Fruit fly (Drosophila melanogaster): ENCODE data around the gene CG9518.
A peak's percentile ranks its signal among the peaks of the same experiment; 100 is the strongest.

The CG9518 gene

DNA sequence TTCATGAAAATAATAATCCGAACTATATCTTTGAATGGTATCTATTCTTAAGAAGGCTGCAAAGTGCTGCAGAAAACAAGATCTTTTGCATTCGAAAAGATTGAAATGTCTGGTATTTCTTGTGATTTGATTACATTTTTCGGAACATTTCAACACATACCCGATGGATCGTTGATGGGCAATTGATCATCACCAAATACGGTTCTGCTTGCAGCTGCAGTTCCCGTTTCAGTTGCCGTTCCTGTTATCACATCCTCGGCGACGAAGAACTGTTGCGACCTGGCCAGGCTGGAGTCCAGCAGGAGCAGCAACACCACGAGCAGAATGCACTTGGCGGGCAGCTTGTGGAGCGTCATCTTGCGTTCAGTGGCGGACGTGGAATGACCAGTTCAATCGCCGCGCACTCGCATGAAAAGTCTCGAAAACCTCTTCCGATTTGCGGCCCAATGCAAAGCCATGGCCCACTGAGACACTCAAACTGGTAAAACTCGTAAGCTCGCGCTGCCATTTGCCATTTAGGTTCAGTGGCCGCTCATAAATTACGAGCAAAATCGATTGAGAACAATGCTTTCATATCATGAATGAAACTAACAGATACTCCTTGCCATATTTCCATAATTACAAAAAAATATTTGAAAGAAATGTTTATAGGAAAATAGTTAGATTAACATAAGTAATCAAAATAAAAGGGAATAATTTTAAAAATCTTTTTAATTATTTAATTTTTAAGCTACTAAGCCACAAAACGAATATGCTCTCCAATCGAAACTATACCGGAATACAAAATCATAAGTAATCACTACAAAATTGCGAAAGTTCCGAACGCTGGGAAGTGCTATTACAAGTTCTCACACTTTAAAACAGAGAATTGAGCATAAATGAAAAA is 39.7 kb upstream of the CG9518 start, which contains the start of gene CG14406 (continued):
- TF ChIP-seq CG6854 (GFP tag; optimal IDR thresholded peaks at IDR 0.05) (no peak), CG10631 (GFP tag; optimal IDR thresholded peaks at IDR 0.05) (no peak), topi (GFP tag; optimal IDR thresholded peaks at IDR 0.05) (peak; percentile 32), Gug (GFP tag; IDR thresholded peaks at IDR 0.05) (0 out of 2 replicates have a peak, but pooled peaks have one; percentile 10), Lpt (GFP tag; optimal IDR thresholded peaks at IDR 0.05) (no peak), CG8319 (GFP tag; optimal IDR thresholded peaks at IDR 0.05) (no peak), Ets96B (tag; optimal IDR thresholded peaks at IDR 0.05) (peak; percentile 5), fkh (GFP tag; optimal IDR thresholded peaks at IDR 0.05) (no peak), Hr39 (GFP tag; optimal IDR thresholded peaks at IDR 0.05) (no peak), CG10669 (GFP tag; optimal IDR thresholded peaks at IDR 0.05) (peak; percentile 28), Hr4 (GFP tag; optimal IDR thresholded peaks at IDR 0.05) (no peak), cyc (GFP tag; optimal IDR thresholded peaks at IDR 0.05) (no peak), eg (GFP tag; IDR thresholded peaks at IDR 0.05) (0 out of 3 replicates have a peak, but pooled peaks have one; percentile 35), CG34406 (GFP tag; optimal IDR thresholded peaks at IDR 0.05) (peak; percentile 6), esn (GFP tag; optimal IDR thresholded peaks at IDR 0.05) (peak; percentile 13), Smox (GFP tag; optimal IDR thresholded peaks at IDR 0.05) (peak; percentile 28), CG32006 (GFP tag; optimal IDR thresholded peaks at IDR 0.05) (peak; percentile 4), CG1621 (tag; optimal IDR thresholded peaks at IDR 0.05) (no peak), CG15336 (GFP tag; IDR thresholded peaks at IDR 0.05) (peak; percentile 69), CG8632 (GFP tag; optimal IDR thresholded peaks at IDR 0.05) (peak; percentile 9), ss (GFP tag; optimal IDR thresholded peaks at IDR 0.05) (no peak), acj6 (GFP tag; optimal IDR thresholded peaks at IDR 0.05) (no peak), CG9139 (GFP tag; optimal IDR thresholded peaks at IDR 0.05) (no peak)

DNA sequence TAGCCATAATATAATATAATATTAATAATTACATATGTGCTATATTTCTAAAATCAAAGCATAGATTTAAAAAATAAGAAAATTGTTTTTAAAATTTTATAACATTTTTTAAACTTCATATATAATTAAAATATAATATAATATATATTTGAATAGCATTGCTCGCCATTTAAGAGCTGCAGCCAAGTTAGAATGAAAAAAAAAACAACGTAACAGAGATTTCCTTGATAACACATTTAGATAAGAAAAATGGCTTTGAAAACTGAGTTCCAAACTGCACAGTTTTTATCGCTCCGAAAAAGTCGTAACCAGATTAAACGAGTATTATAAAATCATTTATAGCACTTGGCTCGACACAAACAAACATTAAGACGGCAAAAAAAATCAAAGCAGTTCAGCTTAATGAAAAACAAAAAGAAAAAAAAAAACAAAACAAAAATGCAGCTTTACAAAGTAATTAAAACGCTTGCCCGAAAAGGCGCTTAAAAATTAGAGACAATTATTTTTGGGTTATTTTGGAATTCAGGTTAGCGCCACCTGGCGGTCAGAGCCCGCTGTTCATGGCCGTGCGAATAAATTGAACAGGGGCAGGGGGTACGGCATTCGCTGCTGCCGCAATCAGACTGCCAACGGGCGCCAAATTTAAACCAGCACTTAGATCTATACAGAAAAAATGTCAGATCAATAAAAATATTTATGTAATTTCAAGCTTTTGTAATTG is 38.8 kb upstream of the CG9518 start, which contains the start of gene fiz:
Gene fiz (minus strand): TSS at position 51 of the 721 bp plus-strand sequence.
- TF ChIP-seq CG6163 (GFP tag; IDR thresholded peaks at IDR 0.05) (0 out of 3 replicates have a peak, but pooled peaks have one; percentile 25), Ets96B (tag; optimal IDR thresholded peaks at IDR 0.05) (no peak), CG6792 (GFP tag; optimal IDR thresholded peaks at IDR 0.05) (no peak), Hr39 (GFP tag; optimal IDR thresholded peaks at IDR 0.05) (peak; percentile 2), CG8119 (GFP tag; IDR thresholded peaks at IDR 0.05) (no peak), CG15336 (GFP tag; IDR thresholded peaks at IDR 0.05) (0 out of 2 replicates have a peak, but pooled peaks have one; percentile 30), Eip78C (GFP tag) (peak; percentile 6), vri (GFP tag; optimal IDR thresholded peaks at IDR 0.05) (peak; percentile 27), Sox14 (GFP tag; optimal IDR thresholded peaks at IDR 0.05) (no peak), achi (GFP tag; optimal IDR thresholded peaks at IDR 0.05) (no peak)

DNA sequence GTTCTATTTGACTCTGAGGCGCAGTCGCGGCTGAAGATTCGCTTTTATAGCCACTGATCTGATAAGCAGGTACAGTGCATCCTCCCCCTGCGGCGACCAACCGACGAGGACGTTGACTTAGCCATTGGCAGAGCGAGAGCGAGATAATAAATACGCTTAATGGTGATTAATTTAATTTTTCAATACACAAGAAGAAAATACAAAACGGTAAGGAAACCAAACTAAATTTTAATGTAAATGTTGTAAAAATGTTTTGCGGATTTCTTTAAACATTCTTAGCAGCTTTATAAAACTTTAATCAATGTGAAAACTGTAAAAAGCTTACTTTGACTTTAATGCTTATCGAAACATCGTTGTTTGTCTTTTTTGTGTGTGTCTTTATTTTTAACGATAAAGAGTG is 38.1 kb upstream of the CG9518 start:
- TF ChIP-seq svp (GFP tag), result peak; percentile 74
- TF ChIP-seq vri (GFP tag; optimal IDR thresholded peaks at IDR 0.05), result no peak
- peak; percentile 57 for TF ChIP-seq Eip78C (GFP tag)
- TF ChIP-seq Blimp-1 (GFP tag; optimal IDR thresholded peaks at IDR 0.05), result no peak
- TF ChIP-seq Hr39 (GFP tag; optimal IDR thresholded peaks at IDR 0.05), result peak; percentile 22
- no peak for TF ChIP-seq CG4318 (GFP tag; optimal IDR thresholded peaks at IDR 0.05)
- TF ChIP-seq CG34406 (GFP tag; optimal IDR thresholded peaks at IDR 0.05), result no peak
- peak; percentile 21 for TF ChIP-seq CG32006 (GFP tag; optimal IDR thresholded peaks at IDR 0.05)
- no peak for TF ChIP-seq dac (GFP tag; optimal IDR thresholded peaks at IDR 0.05)
- TF ChIP-seq esn (GFP tag; optimal IDR thresholded peaks at IDR 0.05), result peak; percentile 13
- TF ChIP-seq CG6854 (GFP tag; optimal IDR thresholded peaks at IDR 0.05), result no peak
- TF ChIP-seq Met (GFP tag; optimal IDR thresholded peaks at IDR 0.05), result peak; percentile 18
- no peak for TF ChIP-seq Lpt (GFP tag; optimal IDR thresholded peaks at IDR 0.05)
- no peak for TF ChIP-seq Gug (GFP tag; IDR thresholded peaks at IDR 0.05)
- TF ChIP-seq CG6808 (GFP tag; optimal IDR thresholded peaks at IDR 0.05), result no peak
- TF ChIP-seq CG11902 (GFP tag; optimal IDR thresholded peaks at IDR 0.05), result no peak
- no peak for TF ChIP-seq Eip93F (GFP tag; optimal IDR thresholded peaks at IDR 0.05)
- TF ChIP-seq CG15336 (GFP tag; IDR thresholded peaks at IDR 0.05), result no peak
- no peak for TF ChIP-seq acj6 (GFP tag; optimal IDR thresholded peaks at IDR 0.05)
- TF ChIP-seq CG6792 (GFP tag; optimal IDR thresholded peaks at IDR 0.05), result no peak
- TF ChIP-seq ss (GFP tag; optimal IDR thresholded peaks at IDR 0.05), result no peak
- TF ChIP-seq topi (GFP tag; optimal IDR thresholded peaks at IDR 0.05), result no peak
- no peak for TF ChIP-seq OdsH (GFP tag; optimal IDR thresholded peaks at IDR 0.05)
- TF ChIP-seq net (GFP tag; optimal IDR thresholded peaks at IDR 0.05), result no peak
- TF ChIP-seq achi (GFP tag; optimal IDR thresholded peaks at IDR 0.05), result no peak
